Worm (Caenorhabditis elegans): ENCODE results near the gene C15H9.11.

The C15H9.11 gene

DNA sequence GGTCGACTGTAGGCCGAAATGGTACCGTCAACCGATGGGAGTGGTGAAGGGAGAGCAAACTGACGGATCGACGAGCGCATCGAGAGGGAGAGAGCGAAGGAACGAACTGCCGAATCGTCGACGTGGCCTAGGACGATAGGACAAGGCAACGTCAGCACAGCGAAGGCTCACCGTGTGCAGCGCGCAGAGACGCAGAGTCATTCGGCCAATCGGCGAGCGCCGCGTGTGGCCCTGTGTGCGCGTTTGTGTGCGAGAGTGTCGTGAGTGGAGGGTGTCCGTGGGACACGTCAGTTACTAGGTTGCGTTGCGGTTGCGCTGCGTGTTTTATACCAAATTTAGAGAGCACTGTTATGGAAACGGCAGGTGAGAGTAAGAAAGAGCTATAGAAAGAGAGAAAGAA lies 11.2 kb downstream of the C15H9.11 start, which contains the start of gene hsp-3 (continued):
- TF ChIP-seq cebp-2 (GFP tag; IDR thresholded peaks at IDR 0.05) (no peak), egl-18 (GFP tag; IDR thresholded peaks at IDR 0.05) (peak; percentile 82; the same call in 1 of the 2 replicates), hmg-1.2 (GFP tag; IDR thresholded peaks at IDR 0.05) (peak; percentile 95), him-1 (tag; optimal IDR thresholded peaks at IDR 0.05) (no peak), F37B4.10 (GFP tag; IDR thresholded peaks at IDR 0.05) (peak; percentile 93; the same call in 1 of the 2 replicates), mel-28 (tag; optimal IDR thresholded peaks at IDR 0.05; ENCODE audit: borderline replicate concordance) (peak; percentile 5), Y53G8AR.9 (GFP tag; conservative IDR thresholded peaks at IDR 0.05) (peak; percentile 94), ztf-3 (GFP tag; optimal IDR thresholded peaks at IDR 0.05) (peak; percentile 85), dox-1 (GFP tag; IDR thresholded peaks at IDR 0.05) (peak; percentile 98), ceh-27 (GFP tag; optimal IDR thresholded peaks at IDR 0.05) (peak; percentile 98), C06A6.2 (GFP tag; conservative IDR thresholded peaks at IDR 0.05) (peak; percentile 88), unc-130 (GFP tag; optimal IDR thresholded peaks at IDR 0.05) (no peak), die-1 (tag; optimal IDR thresholded peaks at IDR 0.05) (peak; percentile 65), ccch-3 (GFP tag; optimal IDR thresholded peaks at IDR 0.05) (no peak), atf-7 (tag; optimal IDR thresholded peaks at IDR 0.05) (peak; percentile 96), F22D6.2 (tag; optimal IDR thresholded peaks at IDR 0.05) (peak; percentile 83), B0261.1 (tag; optimal IDR thresholded peaks at IDR 0.05) (peak; percentile 33), lin-26 (GFP tag; IDR thresholded peaks at IDR 0.05) (peak; percentile 90), chd-7 (tag; optimal IDR thresholded peaks at IDR 0.05) (peak; percentile 96), ceh-40 (GFP tag; IDR thresholded peaks at IDR 0.05) (0 out of 2 replicates have a peak, but pooled peaks have one; percentile 50), ztf-25 (GFP tag; IDR thresholded peaks at IDR 0.05) (no peak), sptf-2 (GFP tag; optimal IDR thresholded peaks at IDR 0.05) (peak; percentile 51), attf-5 (GFP tag; optimal IDR thresholded peaks at IDR 0.05) (peak; percentile 96), mxl-1 (tag; optimal IDR thresholded peaks at IDR 0.05) (no peak), athp-1 (tag; optimal IDR thresholded peaks at IDR 0.05) (peak; percentile 76), efl-1 (GFP tag; optimal IDR thresholded peaks at IDR 0.05) (no peak), ztf-18 (tag; optimal IDR thresholded peaks at IDR 0.05) (peak; percentile 74), akir-1 (GFP tag; optimal IDR thresholded peaks at IDR 0.05) (peak; percentile 73), tbp1 (GFP tag; optimal IDR thresholded peaks at IDR 0.05) (peak; percentile 73), fkh-3 (tag; optimal IDR thresholded peaks at IDR 0.05) (peak; percentile 31), B0019.2 (GFP tag; conservative IDR thresholded peaks at IDR 0.05) (no peak), Y67H2A.10 (GFP tag; conservative IDR thresholded peaks at IDR 0.05) (peak; percentile 94), F10E7.11 (tag; optimal IDR thresholded peaks at IDR 0.05) (no peak), snpc-4 (GFP tag; optimal IDR thresholded peaks at IDR 0.05) (no peak), snpc-4 (tag; optimal IDR thresholded peaks at IDR 0.05) (peak in 3 of 4 experiments; percentile 60 to 82 (median 78)), lsy-27 (tag; optimal IDR thresholded peaks at IDR 0.05; ENCODE audit: borderline replicate concordance, insufficient read depth) (no peak), F49E8.2 (tag; optimal IDR thresholded peaks at IDR 0.05; ENCODE audit: insufficient read depth) (no peak), hrde-1 (tag; optimal IDR thresholded peaks at IDR 0.05; ENCODE audit: borderline replicate concordance) (peak; percentile 1), bed-1 (GFP tag; IDR thresholded peaks at IDR 0.05) (no peak), pbrm-1 (GFP tag; IDR thresholded peaks at IDR 0.05) (peak; percentile 98), F57C9.4 (tag; optimal IDR thresholded peaks at IDR 0.05) (peak; percentile 11), mes-4 (tag; optimal IDR thresholded peaks at IDR 0.05) (no peak), F52B5.7 (tag; optimal IDR thresholded peaks at IDR 0.05) (peak; percentile 76), zim-3 (tag; optimal IDR thresholded peaks at IDR 0.05) (peak; percentile 83), aptf-3 (GFP tag; IDR thresholded peaks at IDR 0.05) (0 out of 2 replicates have a peak, but pooled peaks have one; percentile 59), lin-40 (tag; optimal IDR thresholded peaks at IDR 0.05) (peak; percentile 96), nhr-120 (GFP tag; IDR thresholded peaks at IDR 0.05) (no peak), egrh-3 (GFP tag; IDR thresholded peaks at IDR 0.05) (peak; percentile 94), ztf-6 (GFP tag; IDR thresholded peaks at IDR 0.05) (peak; percentile 85)

All from whole organism, young adult.